Worm (Caenorhabditis elegans) whole organism, L3 larva: ENCODE measurements around the gene dct-15.
A peak's percentile ranks its signal among the peaks of the same experiment; 100 is the strongest.

Experiments
- R02D3.7 ChIP-seq: fragments of 150-350 bp; optimal IDR thresholded peaks from 2 replicates; lab custom pipeline; 2014; ENCODE audit warnings: missing biosample characterization, missing genetic modification characterization
- ZK546.5 ChIP-seq: sonication (generic microtip); optimal IDR thresholded peaks from 2 replicates; lab custom pipeline; 2017; ENCODE audit warnings: missing biosample characterization, missing genetic modification characterization
- aly-2 ChIP-seq: fragments of 150-350 bp; optimal IDR thresholded peaks from 2 replicates; lab custom pipeline; 2014; ENCODE audit warnings: missing biosample characterization, missing genetic modification characterization
- ama-1 ChIP-seq: fragments of 150-350 bp; optimal IDR thresholded peaks from 2 replicates; lab custom pipeline; 2018
- ceh-28 ChIP-seq: fragments of 150-350 bp; optimal IDR thresholded peaks from 2 replicates; lab custom pipeline; 2014; ENCODE audit warnings: missing biosample characterization, missing genetic modification reagents, missing genetic modification characterization
- ceh-82 ChIP-seq: fragments of 150-350 bp; optimal IDR thresholded peaks from 2 replicates; lab custom pipeline; 2014; ENCODE audit warnings: missing biosample characterization, missing genetic modification characterization
- ceh-9 ChIP-seq: sonication (generic microtip); optimal IDR thresholded peaks from 2 replicates; lab custom pipeline; 2018; ENCODE audit warnings: missing biosample characterization, missing genetic modification characterization
- daf-12 ChIP-seq: fragments of 150-350 bp; optimal IDR thresholded peaks from 2 replicates; lab custom pipeline; 2014; ENCODE audit warnings: missing biosample characterization, missing genetic modification reagents, missing genetic modification characterization
- egl-27 ChIP-seq: sonication (generic microtip); optimal IDR thresholded peaks from 4 replicates; lab custom pipeline; 2017; ENCODE audit warnings: missing biosample characterization, missing genetic modification reagents, missing genetic modification characterization
- elt-1 ChIP-seq: fragments of 150-350 bp; optimal IDR thresholded peaks from 2 replicates; lab custom pipeline; 2014; ENCODE audit warnings: missing biosample characterization, missing genetic modification characterization
- elt-2 ChIP-seq: sonication (generic microtip); optimal IDR thresholded peaks from 2 replicates; lab custom pipeline; 2016; ENCODE audit warnings: missing genetic modification reagents, mild to moderate bottlenecking, missing genetic modification characterization, missing compliant biosample characterization
- elt-3 ChIP-seq, 3 experiments: fragments of 150-350 bp in 1 of 3; sonication (generic microtip) in 2 of 3; optimal IDR thresholded peaks; 2 replicates in 2 of 3; 4 replicates in 1 of 3; lab custom pipeline; 2014 to 2017; ENCODE audit warnings: missing biosample characterization in 3 of 3, missing genetic modification characterization in 3 of 3
- fkh-10 ChIP-seq: sonication (generic microtip); optimal IDR thresholded peaks from 2 replicates; lab custom pipeline; 2017; ENCODE audit warnings: missing biosample characterization, missing genetic modification reagents, missing genetic modification characterization
- fkh-2 ChIP-seq: fragments of 150-350 bp; optimal IDR thresholded peaks from 2 replicates; lab custom pipeline; 2014; ENCODE audit warnings: missing biosample characterization, missing genetic modification reagents, missing genetic modification characterization
- fos-1 ChIP-seq: fragments of 150-350 bp; optimal IDR thresholded peaks from 2 replicates; lab custom pipeline; 2014; ENCODE audit warnings: missing biosample characterization, missing genetic modification characterization
- hmg-11 ChIP-seq: sonication (generic microtip); optimal IDR thresholded peaks from 2 replicates; lab custom pipeline; 2016; ENCODE audit warnings: missing genetic modification characterization, missing compliant biosample characterization
- jun-1 ChIP-seq: fragments of 150-350 bp; optimal IDR thresholded peaks from 2 replicates; lab custom pipeline; 2014; ENCODE audit warnings: missing biosample characterization, missing genetic modification reagents, missing genetic modification characterization
- lin-15B ChIP-seq: fragments of 150-350 bp; optimal IDR thresholded peaks from 2 replicates; lab custom pipeline; 2014; ENCODE audit warnings: missing biosample characterization, missing genetic modification characterization
- lin-39 ChIP-seq: fragments of 150-350 bp; optimal IDR thresholded peaks from 2 replicates; lab custom pipeline; 2018; ENCODE audit warnings: missing biosample characterization, missing genetic modification reagents, missing genetic modification characterization
- mdl-1 ChIP-seq: fragments of 150-350 bp; optimal IDR thresholded peaks from 2 replicates; lab custom pipeline; 2014; ENCODE audit warnings: missing biosample characterization, missing genetic modification characterization
- mml-1 ChIP-seq: fragments of 150-350 bp; sonication (generic microtip); optimal IDR thresholded peaks from 3 replicates; lab custom pipeline; 2014; ENCODE audit warnings: missing biosample characterization, missing genetic modification characterization
- nfya-1 ChIP-seq: sonication (generic microtip); optimal IDR thresholded peaks from 2 replicates; lab custom pipeline; 2017; ENCODE audit warnings: missing genetic modification characterization, mild to moderate bottlenecking, missing compliant biosample characterization, antibody characterized with exemption, moderate library complexity; ENCODE audit not compliant: insufficient read depth
- nhr-23 ChIP-seq: fragments of 150-350 bp; optimal IDR thresholded peaks from 2 replicates; lab custom pipeline; 2014; ENCODE audit warnings: missing biosample characterization, missing genetic modification reagents, missing genetic modification characterization
- nhr-237 ChIP-seq: fragments of 150-350 bp; optimal IDR thresholded peaks from 2 replicates; lab custom pipeline; 2014; ENCODE audit warnings: missing biosample characterization, missing genetic modification characterization
- nhr-25 ChIP-seq: sonication (generic microtip); optimal IDR thresholded peaks from 2 replicates; lab custom pipeline; 2017; ENCODE audit warnings: missing biosample characterization, missing genetic modification characterization
- nhr-28 ChIP-seq: fragments of 150-350 bp; optimal IDR thresholded peaks from 2 replicates; lab custom pipeline; 2014; ENCODE audit warnings: missing biosample characterization, missing genetic modification characterization
- nhr-43 ChIP-seq: sonication (generic microtip); optimal IDR thresholded peaks from 2 replicates; lab custom pipeline; 2016; ENCODE audit warnings: mild to moderate bottlenecking, missing genetic modification characterization, missing compliant biosample characterization; ENCODE audit not compliant: poor library complexity, severe bottlenecking
- nhr-67 ChIP-seq: fragments of 150-350 bp; optimal IDR thresholded peaks from 2 replicates; lab custom pipeline; 2014; ENCODE audit warnings: missing biosample characterization, missing genetic modification characterization
- nhr-77 ChIP-seq: fragments of 150-350 bp; optimal IDR thresholded peaks from 2 replicates; lab custom pipeline; 2014; ENCODE audit warnings: missing biosample characterization, missing genetic modification characterization
- pha-4 ChIP-seq: fragments of 150-350 bp; optimal IDR thresholded peaks from 2 replicates; lab custom pipeline; 2014; ENCODE audit warnings: missing biosample characterization, missing genetic modification reagents, missing genetic modification characterization
- pqm-1 ChIP-seq: fragments of 150-350 bp; optimal IDR thresholded peaks from 2 replicates; lab custom pipeline; 2017; ENCODE audit warnings: missing biosample characterization, missing genetic modification characterization, inconsistent platforms
- sea-2 ChIP-seq: fragments of 150-350 bp; sonication (generic microtip); optimal IDR thresholded peaks from 4 replicates; lab custom pipeline; 2014; ENCODE audit warnings: missing biosample characterization, missing genetic modification reagents, missing genetic modification characterization
- skn-1 ChIP-seq: fragments of 150-350 bp; optimal IDR thresholded peaks from 2 replicates; lab custom pipeline; 2014; ENCODE audit warnings: missing biosample characterization, missing genetic modification characterization
- snpc-4 ChIP-seq: fragments of 150-350 bp; optimal IDR thresholded peaks from 2 replicates; lab custom pipeline; 2014; ENCODE audit warnings: missing biosample characterization, missing genetic modification characterization
- tbx-2 ChIP-seq: sonication (generic microtip); optimal IDR thresholded peaks from 2 replicates; lab custom pipeline; 2016; ENCODE audit warnings: mild to moderate bottlenecking, missing genetic modification characterization, missing compliant biosample characterization
- unc-39 ChIP-seq: sonication (generic microtip); optimal IDR thresholded peaks from 4 replicates; lab custom pipeline; 2017; ENCODE audit warnings: missing biosample characterization, missing genetic modification characterization
- unc-62 ChIP-seq: fragments of 150-350 bp; sonication (generic microtip); optimal IDR thresholded peaks from 4 replicates; lab custom pipeline; 2014; ENCODE audit warnings: missing biosample characterization, missing genetic modification reagents, missing genetic modification characterization
- zag-1 ChIP-seq: fragments of 150-350 bp; optimal IDR thresholded peaks from 2 replicates; lab custom pipeline; 2014; ENCODE audit warnings: missing biosample characterization, missing genetic modification characterization
- ztf-11 ChIP-seq: fragments of 150-350 bp; optimal IDR thresholded peaks from 2 replicates; lab custom pipeline; 2014; ENCODE audit warnings: missing biosample characterization, missing genetic modification characterization

The dct-15 gene

ce11 chrIV:9801418-9801817 is 9.1 kb downstream of the dct-15 start:
- peak; percentile 66 for TF ChIP-seq pha-4 (tag; lab: Kevin White, UChicago)
- no peak for TF ChIP-seq nhr-25 (tag; lab: Kevin White, UChicago)
- no peak for TF ChIP-seq nhr-23 (tag; lab: Kevin White, UChicago)
- TF ChIP-seq nhr-77 (tag; lab: Kevin White, UChicago), result no peak
- peak; percentile 98 for TF ChIP-seq elt-2 (tag; lab: Kevin White, UChicago)
- TF ChIP-seq skn-1 (tag; lab: Kevin White, UChicago), result no peak
- TF ChIP-seq sea-2 (GFP tag; lab: Kevin White, UChicago), result no peak
- no peak for TF ChIP-seq mml-1 (tag; lab: Kevin White, UChicago)
- TF ChIP-seq lin-15B, result no peak
- TF ChIP-seq pqm-1 (tag; lab: Kevin White, UChicago), result peak; percentile 99
- TF ChIP-seq daf-12 (tag; lab: Kevin White, UChicago), result no peak
- TF ChIP-seq jun-1 (tag; lab: Kevin White, UChicago), result peak; percentile 82
- peak; percentile 56 for TF ChIP-seq ama-1 (lab: Kevin White, UChicago)
- TF ChIP-seq elt-1 (tag; lab: Kevin White, UChicago), result no peak
- no peak for TF ChIP-seq ceh-28 (tag; lab: Kevin White, UChicago)
- TF ChIP-seq lin-39, result no peak

ce11 chrIV:9799664-9800063 is 10.9 kb downstream of the dct-15 start:
- TF ChIP-seq elt-2 (tag; lab: Kevin White, UChicago) (peak; percentile 72), unc-39 (no peak), snpc-4 (tag; lab: Kevin White, UChicago) (no peak), ztf-11 (tag; lab: Kevin White, UChicago) (no peak), skn-1 (tag; lab: Kevin White, UChicago) (no peak), unc-62 (GFP tag; lab: Kevin White, UChicago) (no peak), tbx-2 (tag; lab: Kevin White, UChicago) (no peak), nhr-28 (tag; lab: Kevin White, UChicago) (no peak), nhr-25 (tag; lab: Kevin White, UChicago) (no peak), zag-1 (tag; lab: Kevin White, UChicago) (no peak), pha-4 (tag; lab: Kevin White, UChicago) (peak; percentile 61), aly-2 (tag; lab: Kevin White, UChicago) (no peak), ceh-28 (tag; lab: Kevin White, UChicago) (no peak), nhr-67 (tag; lab: Kevin White, UChicago) (no peak), nfya-1 (tag; lab: Kevin White, UChicago) (no peak), lin-39 (no peak), fkh-2 (tag; lab: Kevin White, UChicago) (no peak), nhr-43 (tag; lab: Kevin White, UChicago) (no peak), ceh-82 (tag; lab: Kevin White, UChicago) (no peak), pqm-1 (tag; lab: Kevin White, UChicago) (peak; percentile 32)

- TF ChIP-seq pqm-1 (tag; lab: Kevin White, UChicago) (no peak), ZK546.5 (tag; lab: Kevin White, UChicago) (no peak), egl-27 (tag; lab: Kevin White, UChicago) (no peak), R02D3.7 (tag; lab: Kevin White, UChicago) (no peak), nfya-1 (tag; lab: Kevin White, UChicago) (no peak), mml-1 (tag; lab: Kevin White, UChicago) (no peak), elt-3 (tag; optimal IDR thresholded peaks at IDR 0.05; lab: Kevin White, UChicago) (no peak), fos-1 (tag; lab: Kevin White, UChicago) (no peak), fkh-2 (tag; lab: Kevin White, UChicago) (no peak), nhr-237 (tag; lab: Kevin White, UChicago) (no peak), pha-4 (tag; lab: Kevin White, UChicago) (no peak), ceh-9 (tag; lab: Kevin White, UChicago) (no peak), hmg-11 (tag; lab: Kevin White, UChicago) (no peak), aly-2 (tag; lab: Kevin White, UChicago) (no peak), lin-15B (no peak), fkh-10 (GFP tag; lab: Kevin White, UChicago) (no peak), mdl-1 (tag; lab: Kevin White, UChicago) (no peak), zag-1 (tag; lab: Kevin White, UChicago) (no peak)
- TF ChIP-seq, all 47 proteins: peak for 0
Measured at ce11 chrIV:9799129-9799528, 11.4 kb downstream of the dct-15 start, which contains the start of gene fat-4. Gene fat-4 (plus strand): TSS chrIV:9799429.
